Fruit fly (Drosophila melanogaster) whole organism, embryonic: ENCODE results near the gene HP5.
A peak's percentile ranks its signal among the peaks of the same experiment; 100 is the strongest.

Source experiments
- Atf6 ChIP-seq: fragments of 200-800 bp; sonication (Bioruptor generic); IDR thresholded peaks from 2 replicates; pipeline ENCODE4 v1.3.6; 2022; ENCODE audit warnings: missing biosample characterization, missing genetic modification characterization
- Bdp1 ChIP-seq: fragments of 200-800 bp; sonication (Bioruptor generic); optimal IDR thresholded peaks from 3 replicates; lab custom pipeline; 2016; ENCODE audit warnings: missing biosample characterization, missing genetic modification characterization
- CG10267 ChIP-seq: fragments of 200-800 bp; sonication (Bioruptor generic); optimal IDR thresholded peaks from 2 replicates; lab custom pipeline; 2018; ENCODE audit warnings: missing biosample characterization, mild to moderate bottlenecking, missing genetic modification characterization, moderate library complexity
- CG10274 ChIP-seq: fragments of 200-800 bp; sonication (Bioruptor generic); optimal IDR thresholded peaks from 3 replicates; lab custom pipeline; 2017; ENCODE audit warnings: missing biosample characterization, mild to moderate bottlenecking, missing genetic modification characterization
- CG10565 ChIP-seq: fragments of 200-800 bp; sonication (Bioruptor generic); optimal IDR thresholded peaks from 3 replicates; lab custom pipeline; 2016; ENCODE audit warnings: missing biosample characterization, mild to moderate bottlenecking, missing genetic modification characterization
- CG12155 ChIP-seq: fragments of 200-800 bp; sonication (Bioruptor generic); optimal IDR thresholded peaks from 3 replicates; lab custom pipeline; 2016; ENCODE audit warnings: missing biosample characterization, missing genetic modification characterization
- CG14860 ChIP-seq: fragments of 200-800 bp; sonication (Bioruptor generic); IDR thresholded peaks from 3 replicates; pipeline ENCODE4 v1.3.6; 2022; ENCODE audit warnings: missing biosample characterization, missing genetic modification characterization; ENCODE audit not compliant: partially characterized antibody
- CG16815 ChIP-seq: fragments of 200-800 bp; sonication (Bioruptor generic); optimal IDR thresholded peaks from 3 replicates; lab custom pipeline; 2017; ENCODE audit warnings: missing biosample characterization, mild to moderate bottlenecking, missing genetic modification characterization
- CG2116 ChIP-seq: fragments of 200-800 bp; sonication (Bioruptor generic); optimal IDR thresholded peaks from 3 replicates; lab custom pipeline; 2018; ENCODE audit warnings: missing biosample characterization, mild to moderate bottlenecking, missing genetic modification characterization
- CG2875 ChIP-seq: fragments of 200-800 bp; sonication (Bioruptor generic); optimal IDR thresholded peaks from 2 replicates; lab custom pipeline; 2017; ENCODE audit warnings: missing biosample characterization, mild to moderate bottlenecking, missing genetic modification characterization, missing genetic modification reagents
- CG34224 ChIP-seq: fragments of 200-800 bp; sonication (Bioruptor generic); IDR thresholded peaks from 3 replicates; pipeline ENCODE4 v1.3.6; 2022; ENCODE audit warnings: missing biosample characterization, missing genetic modification characterization; ENCODE audit not compliant: partially characterized antibody
- CG3726 ChIP-seq: fragments of 200-800 bp; sonication (Bioruptor generic); IDR thresholded peaks from 3 replicates; pipeline ENCODE4, ENCODE4 v1.3.6; 2022; ENCODE audit warnings: missing biosample characterization, missing genetic modification characterization
- CG3838 ChIP-seq: fragments of 200-800 bp; sonication (Bioruptor generic); optimal IDR thresholded peaks from 3 replicates; lab custom pipeline; 2016; ENCODE audit warnings: missing biosample characterization, missing genetic modification characterization
- CG4282 ChIP-seq: fragments of 200-800 bp; sonication (Bioruptor generic); optimal IDR thresholded peaks from 2 replicates; lab custom pipeline; 2016; ENCODE audit warnings: missing biosample characterization, missing genetic modification characterization
- CG4707 ChIP-seq: fragments of 200-800 bp; sonication (Bioruptor generic); optimal IDR thresholded peaks from 2 replicates; lab custom pipeline; 2018; ENCODE audit warnings: missing biosample characterization, mild to moderate bottlenecking, missing genetic modification characterization, moderate library complexity
- CG4730 ChIP-seq: fragments of 200-800 bp; sonication (Bioruptor generic); IDR thresholded peaks from 2 replicates; pipeline ENCODE4 v1.3.6; 2022; ENCODE audit warnings: missing biosample characterization, missing genetic modification characterization
- CG7745 ChIP-seq: fragments of 200-800 bp; sonication (Bioruptor generic); optimal IDR thresholded peaks from 2 replicates; lab custom pipeline; 2018; ENCODE audit warnings: missing biosample characterization, mild to moderate bottlenecking, missing genetic modification characterization, moderate library complexity
- CG7786 ChIP-seq: fragments of 200-800 bp; sonication (Bioruptor generic); optimal IDR thresholded peaks from 2 replicates; lab custom pipeline; 2016; ENCODE audit warnings: missing biosample characterization, missing genetic modification characterization
- CG7963 ChIP-seq: fragments of 200-800 bp; sonication (Bioruptor generic); IDR thresholded peaks from 3 replicates; pipeline ENCODE4 v1.3.6; 2022; ENCODE audit warnings: missing biosample characterization, missing genetic modification characterization; ENCODE audit not compliant: partially characterized antibody
- CG8388 ChIP-seq: fragments of 200-800 bp; sonication (Bioruptor generic); optimal IDR thresholded peaks from 2 replicates; lab custom pipeline; 2019; ENCODE audit warnings: missing biosample characterization, mild to moderate bottlenecking, missing genetic modification characterization, moderate library complexity
- CG8765 ChIP-seq: fragments of 200-800 bp; sonication (Bioruptor generic); IDR thresholded peaks from 2 replicates; pipeline ENCODE4 v1.3.6; 2022; ENCODE audit warnings: missing biosample characterization, missing genetic modification characterization
- Chrac-16 ChIP-seq: fragments of 200-800 bp; sonication (Bioruptor generic); optimal IDR thresholded peaks from 3 replicates; lab custom pipeline; 2016; ENCODE audit warnings: missing biosample characterization, missing genetic modification characterization
- Fer2 ChIP-seq: fragments of 200-800 bp; sonication (Bioruptor generic); optimal IDR thresholded peaks from 2 replicates; lab custom pipeline; 2018; ENCODE audit warnings: missing biosample characterization, mild to moderate bottlenecking, missing genetic modification characterization, moderate library complexity
- Hr78 ChIP-seq, 2 experiments: fragments of 200-800 bp in 1 of 2; fragments of >200 bp in 1 of 2; sonication (Bioruptor generic) in 1 of 2; optimal IDR thresholded peaks; 2 replicates each; lab custom pipeline; 2017 to 2019; ENCODE audit warnings: missing biosample characterization in 2 of 2, missing genetic modification characterization in 2 of 2, mild to moderate bottlenecking in 1 of 2, moderate library complexity in 1 of 2
- Jarid2 ChIP-seq: fragments of 200-800 bp; sonication (Bioruptor generic); optimal IDR thresholded peaks from 3 replicates; lab custom pipeline; 2017; ENCODE audit warnings: mild to moderate bottlenecking, missing biosample characterization, missing genetic modification reagents, missing genetic modification characterization
- Mes4 ChIP-seq: fragments of 200-800 bp; sonication (Bioruptor generic); optimal IDR thresholded peaks from 2 replicates; lab custom pipeline; 2016; ENCODE audit warnings: missing biosample characterization, missing genetic modification characterization
- Mrtf ChIP-seq: fragments of 200-800 bp; sonication (Bioruptor generic); IDR thresholded peaks from 3 replicates; pipeline ENCODE4 v1.3.6; 2022; ENCODE audit warnings: missing biosample characterization, missing genetic modification characterization
- Optix ChIP-seq: fragments of 200-800 bp; sonication (Bioruptor generic); IDR thresholded peaks from 3 replicates; pipeline ENCODE4 v1.3.6; 2022; ENCODE audit warnings: missing biosample characterization, missing genetic modification characterization
- Ptx1 ChIP-seq: fragments of 200-800 bp; sonication (Bioruptor generic); IDR thresholded peaks from 2 replicates; pipeline ENCODE4 v1.3.6; 2022; ENCODE audit warnings: missing biosample characterization, missing genetic modification characterization
- Stat92E ChIP-seq, 3 experiments: fragments of >200 bp in 2 of 3; fragments of 200-800 bp in 1 of 3; sonication (Bioruptor generic) in 1 of 3; optimal IDR thresholded peaks; 2 replicates each; lab custom pipeline; 2017 to 2019; ENCODE audit warnings: missing biosample characterization in 3 of 3, missing genetic modification characterization in 3 of 3, mild to moderate bottlenecking in 1 of 3, moderate library complexity in 1 of 3
- Xrp1 ChIP-seq: fragments of 200-800 bp; sonication (Bioruptor generic); IDR thresholded peaks from 2 replicates; pipeline ENCODE4 v1.3.6; 2022; ENCODE audit warnings: missing biosample characterization, missing genetic modification characterization
- ap ChIP-seq: fragments of 200-800 bp; sonication (Bioruptor generic); IDR thresholded peaks from 2 replicates; pipeline ENCODE4 v1.3.6; 2022; ENCODE audit warnings: missing biosample characterization, missing genetic modification characterization
- bab2 ChIP-seq: fragments of 200-800 bp; sonication (Bioruptor generic); optimal IDR thresholded peaks from 2 replicates; lab custom pipeline; 2016; ENCODE audit warnings: missing biosample characterization, missing genetic modification characterization
- bcd ChIP-seq: fragments of 200-800 bp; sonication (Bioruptor generic); optimal IDR thresholded peaks from 2 replicates; lab custom pipeline; 2017; ENCODE audit warnings: missing biosample characterization, mild to moderate bottlenecking, missing genetic modification characterization
- chif ChIP-seq, 2 experiments: fragments of 200-800 bp; sonication (Bioruptor generic); optimal IDR thresholded peaks; 3 replicates each; lab custom pipeline; 2016; ENCODE audit warnings: missing biosample characterization in 2 of 2, missing genetic modification characterization in 2 of 2
- chm ChIP-seq: fragments of 200-800 bp; sonication (Bioruptor generic); IDR thresholded peaks from 2 replicates; pipeline ENCODE4 v1.3.6; 2022; ENCODE audit warnings: missing biosample characterization, missing genetic modification characterization
- ci ChIP-seq: fragments of 200-800 bp; sonication (Bioruptor generic); IDR thresholded peaks from 3 replicates; pipeline ENCODE4 v1.3.6; 2022; ENCODE audit warnings: missing biosample characterization, missing genetic modification characterization
- crol ChIP-seq: fragments of 200-800 bp; sonication (Bioruptor generic); IDR thresholded peaks from 2 replicates; pipeline ENCODE4 v1.3.6; 2022; ENCODE audit warnings: missing biosample characterization, missing genetic modification characterization
- exex ChIP-seq: fragments of 200-800 bp; sonication (Bioruptor generic); optimal IDR thresholded peaks from 4 replicates; lab custom pipeline; 2018; ENCODE audit warnings: missing biosample characterization, mild to moderate bottlenecking, missing genetic modification characterization, moderate library complexity
- fd3F ChIP-seq: fragments of 200-800 bp; sonication (Bioruptor generic); optimal IDR thresholded peaks from 2 replicates; lab custom pipeline; 2018; ENCODE audit warnings: missing biosample characterization, mild to moderate bottlenecking, missing genetic modification characterization, moderate library complexity
- gfzf ChIP-seq: fragments of 200-800 bp; sonication (Bioruptor generic); optimal IDR thresholded peaks from 2 replicates; lab custom pipeline; 2016; ENCODE audit warnings: missing biosample characterization, mild to moderate bottlenecking, missing genetic modification characterization, moderate library complexity
- grau ChIP-seq: fragments of 200-800 bp; optimal IDR thresholded peaks from 3 replicates; lab custom pipeline; 2019; ENCODE audit warnings: missing biosample characterization, mild to moderate bottlenecking, missing genetic modification characterization, moderate library complexity
- hth ChIP-seq: fragments of >200 bp; optimal IDR thresholded peaks from 2 replicates; lab custom pipeline; 2017; ENCODE audit warnings: inconsistent platforms
- jing ChIP-seq: fragments of 200-800 bp; sonication (Bioruptor generic); optimal IDR thresholded peaks from 2 replicates; lab custom pipeline; 2018; ENCODE audit warnings: missing biosample characterization, mild to moderate bottlenecking, missing genetic modification characterization
- lov ChIP-seq, 2 experiments: fragments of 200-800 bp in 1 of 2; fragments of >200 bp in 1 of 2; sonication (Bioruptor generic) in 1 of 2; IDR thresholded peaks in 1 of 2; optimal IDR thresholded peaks in 1 of 2; 2 replicates in 1 of 2; 3 replicates in 1 of 2; pipeline versions ENCODE4 v1.3.6 to Lab custom; 2017 to 2022; ENCODE audit warnings: missing biosample characterization in 1 of 2, missing genetic modification characterization in 1 of 2
- ranshi ChIP-seq: fragments of 200-800 bp; sonication (Bioruptor generic); IDR thresholded peaks from 2 replicates; pipeline ENCODE4 v1.3.6; 2022; ENCODE audit warnings: missing biosample characterization, missing genetic modification characterization
- seq ChIP-seq: fragments of 200-800 bp; sonication (Bioruptor generic); IDR thresholded peaks from 2 replicates; pipeline ENCODE4 v1.3.6; 2022; ENCODE audit warnings: missing biosample characterization, missing genetic modification characterization
- tgo ChIP-seq: fragments of 200-800 bp; sonication (Bioruptor generic); IDR thresholded peaks from 3 replicates; pipeline ENCODE4 v1.3.6; 2022; ENCODE audit warnings: missing biosample characterization, missing genetic modification characterization
- tup ChIP-seq: fragments of 200-800 bp; sonication (Bioruptor generic); optimal IDR thresholded peaks from 2 replicates; lab custom pipeline; 2016; ENCODE audit warnings: missing biosample characterization, mild to moderate bottlenecking, missing genetic modification characterization, moderate library complexity
- twi ChIP-seq: fragments of 200-800 bp; optimal IDR thresholded peaks from 2 replicates; lab custom pipeline; 2019; ENCODE audit warnings: missing biosample characterization, mild to moderate bottlenecking, missing genetic modification characterization, moderate library complexity

Gene HP5

dm6 chrX:11499454-11499853 is 44.9 kb downstream of the HP5 start (continued):
- TF ChIP-seq CG4282 (GFP tag; lab: Kevin White, UChicago) (no peak), Jarid2 (no peak), jing (no peak), Bdp1 (no peak), CG8765 (GFP tag; lab: Robert Waterston, UW) (no peak), ci (GFP tag; lab: Robert Waterston, UW) (peak; percentile 80), CG7745 (no peak), Mes4 (peak; percentile 35), CG3838 (GFP tag; lab: Kevin White, UChicago) (no peak), CG14860 (GFP tag; lab: Robert Waterston, UW) (no peak), CG4730 (0 out of 2 replicates have a peak, but pooled peaks have one; percentile 31), bcd (GFP tag; lab: Kevin White, UChicago) (peak; percentile 33), tgo (GFP tag; lab: Robert Waterston, UW) (no peak), lov (optimal IDR thresholded peaks at IDR 0.05; lab: Kevin White, UChicago) (no peak), lov (GFP tag; IDR thresholded peaks at IDR 0.05; lab: Robert Waterston, UW) (no peak), exex (no peak), CG10274 (GFP tag; lab: Kevin White, UChicago) (no peak), CG10267 (tag; lab: Kevin White, UChicago) (no peak), CG2116 (GFP tag; lab: Kevin White, UChicago) (no peak), CG8388 (peak; percentile 28), crol (no peak), tup (no peak), seq (GFP tag; lab: Robert Waterston, UW) (no peak), ranshi (GFP tag; lab: Robert Waterston, UW) (peak; percentile 55; the same call in 1 of the 2 replicates), gfzf (GFP tag; lab: Kevin White, UChicago) (no peak), CG16815 (GFP tag; lab: Kevin White, UChicago) (peak; percentile 22), CG7963 (GFP tag; lab: Robert Waterston, UW) (no peak), Fer2 (tag; lab: Kevin White, UChicago) (no peak), CG7786 (no peak), chm (GFP tag; lab: Robert Waterston, UW) (no peak), CG12155 (GFP tag; lab: Kevin White, UChicago) (no peak), Stat92E (GFP tag; optimal IDR thresholded peaks at IDR 0.05; lab: Kevin White, UChicago) (no peak), grau (tag; lab: Kevin White, UChicago) (peak; percentile 86), CG34224 (GFP tag; lab: Robert Waterston, UW) (no peak), fd3F (no peak), hth (lab: Kevin White, UChicago) (no peak), Atf6 (GFP tag; lab: Robert Waterston, UW) (no peak), ap (GFP tag; lab: Robert Waterston, UW) (no peak), bab2 (peak; percentile 53), Optix (GFP tag; lab: Robert Waterston, UW) (0 out of 3 replicates have a peak, but pooled peaks have one; percentile 16), twi (no peak), Mrtf (GFP tag; lab: Robert Waterston, UW) (peak; percentile 43; the same call in 1 of the 3 replicates), chif (GFP tag; optimal IDR thresholded peaks at IDR 0.05; lab: Kevin White, UChicago) (peak in 1 of 2 experiments; percentile 35), CG4707 (peak; percentile 15), Xrp1 (GFP tag; lab: Robert Waterston, UW) (peak; percentile 63; the same call in 1 of the 2 replicates), Hr78 (GFP tag; optimal IDR thresholded peaks at IDR 0.05; lab: Kevin White, UChicago) (no peak), Chrac-16 (no peak), CG10565 (GFP tag; lab: Kevin White, UChicago) (no peak), CG3726 (no peak), CG2875 (GFP tag; lab: Kevin White, UChicago) (no peak), Ptx1 (GFP tag; lab: Robert Waterston, UW) (peak; percentile 40; the same call in 1 of the 2 replicates)
